Fruit fly (Drosophila melanogaster): ENCODE results near the gene Nup35.

DNA sequence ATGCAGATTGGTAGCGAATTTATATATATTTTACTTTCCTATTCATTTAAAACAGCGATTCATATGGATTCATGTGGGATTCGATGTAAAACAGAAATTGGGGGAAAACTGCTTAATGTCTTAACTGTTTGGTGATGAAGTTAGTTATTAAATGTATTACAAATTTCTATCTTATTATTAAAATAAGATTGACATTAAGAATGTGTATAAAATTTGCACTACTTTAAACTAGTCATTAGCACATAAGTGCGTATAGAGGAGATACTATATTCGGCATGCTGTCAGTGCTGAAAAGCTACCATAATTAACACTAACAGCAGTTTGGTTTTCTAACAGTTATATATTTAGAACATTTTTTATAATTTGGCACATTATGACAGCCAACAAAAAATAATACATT lies 27.7 kb downstream of the Nup35 start:
- TF ChIP-seq fd3F (GFP tag; optimal IDR thresholded peaks at IDR 0.05) (no peak), Eip74EF (GFP tag; optimal IDR thresholded peaks at IDR 0.05) (no peak), CG8765 (GFP tag; IDR thresholded peaks at IDR 0.05) (no peak), cwo (GFP tag; optimal IDR thresholded peaks at IDR 0.05) (no peak), Meics (GFP tag; optimal IDR thresholded peaks at IDR 0.05) (no peak), cato (GFP tag; optimal IDR thresholded peaks at IDR 0.05; ENCODE audit: borderline replicate concordance) (no peak), ash1 (GFP tag; optimal IDR thresholded peaks at IDR 0.05) (no peak), Hr51 (GFP tag; optimal IDR thresholded peaks at IDR 0.05) (no peak), wek (GFP tag; optimal IDR thresholded peaks at IDR 0.05) (no peak), CG13894 (tag; optimal IDR thresholded peaks at IDR 0.05) (no peak), tll (GFP tag; optimal IDR thresholded peaks at IDR 0.05) (no peak), ewg (GFP tag; optimal IDR thresholded peaks at IDR 0.05) (no peak)

Data from whole organism, embryonic.